Worm (Caenorhabditis elegans) whole organism, L2 larva: ENCODE measurements around the gene algn-6.

ENCODE experiments used
- ZK546.5 ChIP-seq: sonication (generic microtip); optimal IDR thresholded peaks from 2 replicates; lab custom pipeline; 2017; ENCODE audit warnings: missing biosample characterization, missing genetic modification characterization
- aly-2 ChIP-seq: fragments of 150-350 bp; optimal IDR thresholded peaks from 2 replicates; lab custom pipeline; 2014; ENCODE audit warnings: missing biosample characterization, missing genetic modification characterization
- ceh-82 ChIP-seq: fragments of 150-350 bp; optimal IDR thresholded peaks from 2 replicates; lab custom pipeline; 2014; ENCODE audit warnings: missing biosample characterization, missing genetic modification characterization
- egl-27 ChIP-seq: sonication (generic microtip); optimal IDR thresholded peaks from 3 replicates; lab custom pipeline; 2017; ENCODE audit warnings: missing biosample characterization, missing genetic modification reagents, missing genetic modification characterization
- gmeb-1 ChIP-seq: fragments of 150-350 bp; optimal IDR thresholded peaks from 2 replicates; lab custom pipeline; 2014; ENCODE audit warnings: missing biosample characterization, missing genetic modification characterization
- lin-39 ChIP-seq: fragments of 150-350 bp; optimal IDR thresholded peaks from 2 replicates; lab custom pipeline; 2014; ENCODE audit warnings: missing biosample characterization, missing genetic modification reagents, missing genetic modification characterization
- mbf-1 ChIP-seq: sonication (generic microtip); optimal IDR thresholded peaks from 2 replicates; lab custom pipeline; 2017; ENCODE audit warnings: missing biosample characterization, missing genetic modification characterization
- mdl-1 ChIP-seq, 2 experiments: fragments of 150-350 bp in 1 of 2; sonication (generic microtip) in 1 of 2; optimal IDR thresholded peaks; 2 replicates each; lab custom pipeline; 2017; ENCODE audit warnings: missing biosample characterization in 2 of 2, missing genetic modification characterization in 2 of 2
- nhr-11 ChIP-seq: fragments of 150-350 bp; optimal IDR thresholded peaks from 2 replicates; lab custom pipeline; 2014; ENCODE audit warnings: missing biosample characterization, missing genetic modification characterization
- nhr-12 ChIP-seq: fragments of 150-350 bp; optimal IDR thresholded peaks from 2 replicates; lab custom pipeline; 2014; ENCODE audit warnings: missing biosample characterization, missing genetic modification characterization
- nhr-129 ChIP-seq: fragments of 150-350 bp; optimal IDR thresholded peaks from 2 replicates; lab custom pipeline; 2014; ENCODE audit warnings: missing biosample characterization, missing genetic modification characterization
- ztf-11 ChIP-seq: sonication (generic microtip); optimal IDR thresholded peaks from 2 replicates; lab custom pipeline; 2017; ENCODE audit warnings: missing biosample characterization, missing genetic modification characterization
- ztf-4 ChIP-seq: fragments of 150-350 bp; optimal IDR thresholded peaks from 2 replicates; lab custom pipeline; 2014; ENCODE audit warnings: missing biosample characterization, missing genetic modification characterization

DNA sequence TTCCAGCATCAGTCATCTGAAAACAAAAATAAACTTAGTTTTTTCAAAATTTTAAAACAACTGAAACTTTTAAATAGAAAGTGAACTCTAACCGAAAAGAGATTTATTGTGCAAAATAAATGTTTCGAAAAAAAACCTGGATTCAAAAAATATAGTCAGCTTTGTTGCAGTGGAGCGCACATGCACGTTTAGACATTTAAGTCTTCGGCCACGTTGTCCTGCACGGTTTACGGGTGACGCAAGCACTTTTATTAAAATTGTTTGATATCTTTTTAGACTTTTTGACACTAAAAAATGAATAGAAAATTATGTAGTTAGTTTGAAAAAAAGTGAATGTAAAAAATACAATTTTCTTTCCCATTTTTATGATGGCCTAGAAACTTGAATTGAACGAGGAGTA is at the start of gene algn-6, which contains the start of gene ubh-4:
- no peak for TF ChIP-seq nhr-11 (tag; lab: Kevin White, UChicago)
- no peak for TF ChIP-seq ZK546.5
- TF ChIP-seq gmeb-1 (tag; lab: Kevin White, UChicago) = peak; percentile 59
- TF ChIP-seq ztf-4 (tag; lab: Kevin White, UChicago) = no peak
- TF ChIP-seq aly-2 (tag; lab: Kevin White, UChicago) = no peak
- TF ChIP-seq ztf-11 (tag; lab: Kevin White, UChicago) = no peak
- no peak for TF ChIP-seq lin-39 (tag; lab: Kevin White, UChicago)
- TF ChIP-seq mdl-1 (tag; optimal IDR thresholded peaks at IDR 0.05; lab: Kevin White, UChicago) = no peak
- no peak for TF ChIP-seq nhr-12 (tag; lab: Kevin White, UChicago)
- TF ChIP-seq nhr-129 (tag; lab: Kevin White, UChicago) = peak; percentile 61
- TF ChIP-seq mbf-1 (tag; lab: Kevin White, UChicago) = no peak
- TF ChIP-seq ceh-82 (tag; lab: Kevin White, UChicago) = no peak
- no peak for TF ChIP-seq egl-27 (tag; lab: Kevin White, UChicago)
